Fruit fly (Drosophila melanogaster): ENCODE measurements around the gene CG34435.
A peak's percentile ranks its signal among the peaks of the same experiment; 100 is the strongest.

CG34435 gene

DNA sequence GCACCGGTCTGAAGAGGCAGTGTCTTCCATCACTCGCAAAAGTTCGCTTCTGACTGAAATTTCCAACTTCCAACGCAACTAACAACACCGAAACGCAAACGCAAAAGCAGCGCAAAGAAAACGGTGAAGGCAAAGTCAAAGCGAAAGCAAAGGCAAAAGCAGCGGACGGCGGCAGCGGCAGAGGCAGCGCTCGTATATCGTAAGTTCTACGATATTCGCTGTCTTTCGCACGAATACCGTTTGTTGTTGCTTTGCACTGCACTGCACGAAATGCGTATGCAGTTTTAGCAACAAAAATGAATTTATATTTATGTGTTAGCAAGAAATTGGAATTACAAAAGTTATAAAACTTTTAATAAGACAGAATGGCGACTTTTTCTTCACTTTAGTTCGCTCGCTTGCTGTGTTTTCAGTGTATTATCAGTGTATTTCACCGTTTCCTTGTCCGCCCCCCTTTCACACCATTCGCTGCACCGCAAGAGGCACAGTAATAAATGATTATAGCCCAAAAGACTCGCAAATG, 34.2 kb upstream of the CG34435 start, which contains the start of gene OtopLa (continued):
- TF ChIP-seq esn (GFP tag; optimal IDR thresholded peaks at IDR 0.05): peak; percentile 65
- TF ChIP-seq CG34406 (GFP tag; optimal IDR thresholded peaks at IDR 0.05): peak; percentile 63
- peak; percentile 72 for TF ChIP-seq CG3032 (tag; optimal IDR thresholded peaks at IDR 0.05)
- peak; percentile 61 for TF ChIP-seq fd59A (GFP tag; optimal IDR thresholded peaks at IDR 0.05)
- TF ChIP-seq CG7368 (GFP tag; optimal IDR thresholded peaks at IDR 0.05): peak; percentile 55
- TF ChIP-seq Smox (GFP tag; optimal IDR thresholded peaks at IDR 0.05): peak; percentile 58
- TF ChIP-seq CG32006 (GFP tag; optimal IDR thresholded peaks at IDR 0.05): peak; percentile 84
- TF ChIP-seq svp (GFP tag): peak; percentile 85
- TF ChIP-seq Ets21C (GFP tag; optimal IDR thresholded peaks at IDR 0.05): peak; percentile 40

DNA sequence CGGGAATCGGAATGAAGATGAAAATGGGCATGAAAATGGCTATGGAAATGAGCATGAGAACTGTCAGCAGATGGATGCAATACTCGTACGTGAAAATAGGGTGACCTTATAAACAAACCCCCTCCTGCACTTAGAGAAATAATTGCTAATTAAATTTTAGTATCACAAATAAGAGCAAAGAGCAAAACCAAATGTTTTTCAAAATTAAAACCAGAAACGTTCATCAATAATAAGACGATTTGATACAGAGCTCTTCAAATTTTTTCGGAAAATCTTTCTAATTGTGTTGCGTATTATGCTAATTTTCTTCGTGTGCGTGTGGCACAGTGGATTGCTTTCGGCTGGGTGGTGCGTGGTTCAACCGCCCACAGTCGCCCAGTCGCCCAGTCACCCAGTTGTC, 32.0 kb upstream of the CG34435 start:
- TF ChIP-seq Ets21C (GFP tag; optimal IDR thresholded peaks at IDR 0.05): no peak
- TF ChIP-seq svp (GFP tag): peak; percentile 8
- peak; percentile 10 for TF ChIP-seq esn (GFP tag; optimal IDR thresholded peaks at IDR 0.05)
- peak; percentile 13 for TF ChIP-seq CG32006 (GFP tag; optimal IDR thresholded peaks at IDR 0.05)
- peak; percentile 4 for TF ChIP-seq CG10631 (GFP tag; optimal IDR thresholded peaks at IDR 0.05)
- no peak for TF ChIP-seq CG34406 (GFP tag; optimal IDR thresholded peaks at IDR 0.05)
- TF ChIP-seq Eip75B (GFP tag; optimal IDR thresholded peaks at IDR 0.05): peak; percentile 1
- no peak for TF ChIP-seq fd85E (GFP tag; optimal IDR thresholded peaks at IDR 0.05)
- no peak for TF ChIP-seq CG8119 (GFP tag; IDR thresholded peaks at IDR 0.05)
- TF ChIP-seq CG15336 (GFP tag; IDR thresholded peaks at IDR 0.05): peak; percentile 35; the same call in 1 of the 2 replicates

DNA sequence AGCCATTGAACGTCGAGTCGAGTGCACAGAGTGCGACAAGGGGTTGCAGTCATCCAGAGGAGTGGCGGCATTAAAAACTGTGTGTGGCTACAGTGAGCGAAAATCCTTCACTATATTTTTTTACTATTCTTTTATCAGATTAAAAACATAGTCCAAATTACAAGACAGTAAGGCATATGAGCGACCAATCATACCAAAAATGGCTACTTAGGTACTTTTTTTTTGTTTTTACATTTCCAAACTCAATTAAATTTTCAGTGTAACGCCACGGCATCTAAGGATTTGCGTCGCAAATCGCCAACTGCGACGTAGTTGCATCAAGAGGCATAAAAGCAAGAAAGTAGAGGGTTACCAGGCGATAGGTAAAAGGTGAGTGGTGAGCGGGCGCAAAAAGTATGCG, 24.8 kb upstream of the CG34435 start:
- peak; percentile 80 for TF ChIP-seq Eip78C (GFP tag)
- TF ChIP-seq CG11902 (GFP tag; optimal IDR thresholded peaks at IDR 0.05): peak; percentile 12
- TF ChIP-seq Gug (GFP tag; IDR thresholded peaks at IDR 0.05): no peak
- TF ChIP-seq spab (GFP tag; optimal IDR thresholded peaks at IDR 0.05): no peak
- TF ChIP-seq CG8319 (GFP tag; optimal IDR thresholded peaks at IDR 0.05): no peak
- TF ChIP-seq CG6792 (GFP tag; optimal IDR thresholded peaks at IDR 0.05): peak; percentile 43
- no peak for TF ChIP-seq Eip93F (GFP tag; optimal IDR thresholded peaks at IDR 0.05)
- no peak for TF ChIP-seq net (GFP tag; optimal IDR thresholded peaks at IDR 0.05)
- peak; percentile 12 for TF ChIP-seq lz (GFP tag; optimal IDR thresholded peaks at IDR 0.05)
- TF ChIP-seq Met (GFP tag; optimal IDR thresholded peaks at IDR 0.05): peak; percentile 21
- no peak for TF ChIP-seq fd85E (GFP tag; optimal IDR thresholded peaks at IDR 0.05)
- no peak for TF ChIP-seq dsx (GFP tag; optimal IDR thresholded peaks at IDR 0.05; ENCODE audit: poor library complexity, severe bottlenecking)
- peak; percentile 37 for TF ChIP-seq CG10669 (GFP tag; optimal IDR thresholded peaks at IDR 0.05)
- peak; percentile 32 for TF ChIP-seq achi (GFP tag; optimal IDR thresholded peaks at IDR 0.05)
- no peak for TF ChIP-seq CG7368 (GFP tag; optimal IDR thresholded peaks at IDR 0.05)
- TF ChIP-seq salr (GFP tag; optimal IDR thresholded peaks at IDR 0.05): peak in 1 of 2 experiments; percentile 20
- peak; percentile 41 for TF ChIP-seq esn (GFP tag; optimal IDR thresholded peaks at IDR 0.05)
- peak; percentile 23 for TF ChIP-seq OdsH (GFP tag; optimal IDR thresholded peaks at IDR 0.05)
- no peak for TF ChIP-seq CG4318 (GFP tag; optimal IDR thresholded peaks at IDR 0.05)
- peak; percentile 3 for TF ChIP-seq dac (GFP tag; optimal IDR thresholded peaks at IDR 0.05)
- no peak for TF ChIP-seq Lpt (GFP tag; optimal IDR thresholded peaks at IDR 0.05)
- TF ChIP-seq CG6163 (GFP tag; IDR thresholded peaks at IDR 0.05): peak; percentile 51
- TF ChIP-seq CG8632 (GFP tag; optimal IDR thresholded peaks at IDR 0.05): no peak
- no peak for TF ChIP-seq CG16779 (tag; optimal IDR thresholded peaks at IDR 0.05)
- peak; percentile 13 for TF ChIP-seq CG6854 (GFP tag; optimal IDR thresholded peaks at IDR 0.05)
- no peak for TF ChIP-seq CG6808 (GFP tag; optimal IDR thresholded peaks at IDR 0.05)
- no peak for TF ChIP-seq Blimp-1 (GFP tag; optimal IDR thresholded peaks at IDR 0.05)
- peak; percentile 15 for TF ChIP-seq CG3032 (tag; optimal IDR thresholded peaks at IDR 0.05)
- no peak for TF ChIP-seq CG34406 (GFP tag; optimal IDR thresholded peaks at IDR 0.05)
- no peak for TF ChIP-seq CG9139 (GFP tag; optimal IDR thresholded peaks at IDR 0.05)
- peak; percentile 34 for TF ChIP-seq topi (GFP tag; optimal IDR thresholded peaks at IDR 0.05)
- peak; percentile 16 for TF ChIP-seq pdm3 (GFP tag; optimal IDR thresholded peaks at IDR 0.05)
- peak; percentile 14 for TF ChIP-seq CG11762 (GFP tag; optimal IDR thresholded peaks at IDR 0.05; ENCODE audit: insufficient read depth)
- TF ChIP-seq CG8119 (GFP tag; IDR thresholded peaks at IDR 0.05): 0 out of 3 replicates have a peak, but pooled peaks have one; percentile 24
- TF ChIP-seq vri (GFP tag; optimal IDR thresholded peaks at IDR 0.05): no peak
- TF ChIP-seq Hr4 (GFP tag; optimal IDR thresholded peaks at IDR 0.05): peak; percentile 22
- TF ChIP-seq Hr39 (GFP tag; optimal IDR thresholded peaks at IDR 0.05): peak; percentile 33
- TF ChIP-seq fd59A (GFP tag; optimal IDR thresholded peaks at IDR 0.05): no peak
- peak; percentile 33 for TF ChIP-seq Eip75B (GFP tag; optimal IDR thresholded peaks at IDR 0.05)
- TF ChIP-seq Hr38 (GFP tag; optimal IDR thresholded peaks at IDR 0.05): no peak
